Worm (Caenorhabditis elegans): ENCODE results near the gene F36H5.18.

DNA sequence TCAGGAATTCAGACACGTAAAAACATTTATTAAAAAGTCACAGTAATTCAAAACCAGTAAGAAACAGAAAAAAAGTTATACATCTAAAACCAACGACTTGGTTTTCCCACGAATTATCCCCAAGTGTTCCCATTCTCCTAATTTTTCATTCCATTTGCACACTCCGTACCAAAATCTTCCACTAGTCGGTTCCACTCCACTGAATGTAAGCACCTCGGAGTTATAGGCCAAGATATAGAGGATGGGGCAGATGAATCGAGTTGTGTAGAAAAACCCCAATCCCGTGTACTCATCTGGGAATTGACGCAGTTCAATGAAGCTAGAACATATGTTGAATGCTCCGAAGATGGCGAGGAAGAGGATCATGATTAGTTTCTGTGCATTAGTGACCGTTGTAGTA, 27.5 kb downstream of the F36H5.18 start:
- TF ChIP-seq dao-5 (tag; optimal IDR thresholded peaks at IDR 0.05) (no peak), W03F9.2 (tag; optimal IDR thresholded peaks at IDR 0.05) (no peak)
